Fruit fly (Drosophila melanogaster) Kc167 (cell line): ENCODE results near the gene CG31493.

ENCODE experiments used
- Myc ChIP-seq: fragments of >200 bp; optimal IDR thresholded peaks from 2 replicates; lab custom pipeline; 2017; ENCODE audit warnings: missing external identifiers
- Sin3A ChIP-seq: fragments of >200 bp; optimal IDR thresholded peaks from 2 replicates; lab custom pipeline; 2018; ENCODE audit warnings: missing external identifiers
- h ChIP-seq: fragments of >200 bp; optimal IDR thresholded peaks from 3 replicates; lab custom pipeline; 2018; ENCODE audit warnings: missing external identifiers
- insv ChIP-seq: fragments of >200 bp; optimal IDR thresholded peaks from 3 replicates; lab custom pipeline; 2018; ENCODE audit warnings: missing external identifiers
- psq ChIP-seq: fragments of >200 bp; optimal IDR thresholded peaks from 2 replicates; lab custom pipeline; 2017; ENCODE audit warnings: missing external identifiers
- ttk ChIP-seq: sonication (Bioruptor generic); optimal IDR thresholded peaks from 2 replicates; lab custom pipeline; 2017; ENCODE audit warnings: missing external identifiers

CG31493 gene

DNA sequence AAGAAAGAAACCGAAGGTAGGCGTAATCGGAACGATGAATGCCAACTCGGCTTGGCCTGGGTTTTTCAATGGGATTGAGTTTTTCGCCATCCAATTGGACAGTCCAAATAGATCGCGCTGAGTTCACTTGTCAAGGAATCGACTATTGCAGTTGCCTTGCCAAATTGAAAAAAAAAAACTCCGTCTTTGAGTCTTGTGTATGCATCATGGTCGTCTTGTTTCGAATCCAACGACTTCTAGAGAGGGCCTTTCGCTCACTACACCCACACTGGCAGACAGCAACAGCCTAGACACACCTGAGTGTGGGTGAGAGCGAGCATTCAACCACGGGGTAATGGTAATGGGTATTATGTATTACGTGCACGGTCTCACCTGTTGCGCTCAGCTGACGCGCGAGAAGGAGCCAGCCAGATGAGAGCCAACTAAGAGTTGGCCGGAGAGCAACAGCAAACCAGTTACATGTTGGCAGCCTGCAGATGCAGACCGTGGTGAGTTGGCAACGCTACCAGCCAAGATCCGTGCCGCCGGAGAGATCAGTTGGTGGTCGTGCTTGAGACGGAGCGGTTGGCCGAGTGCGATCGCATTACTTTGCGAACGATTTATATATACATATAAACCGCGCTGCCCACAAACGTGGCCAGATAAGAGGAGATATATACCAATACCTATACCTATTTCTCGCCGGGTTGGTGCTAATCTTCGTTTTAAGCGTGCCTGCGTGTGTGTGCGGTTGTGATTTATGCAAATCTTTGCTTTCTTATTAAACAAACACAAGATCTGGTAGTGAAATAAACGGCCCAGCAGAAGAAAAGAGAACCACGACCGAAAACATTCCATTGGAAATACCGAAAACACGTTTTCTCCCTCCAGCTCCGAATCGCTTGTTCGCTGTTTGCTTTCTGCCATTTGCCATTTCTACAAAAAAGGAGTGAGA, 31.3 kb downstream of the CG31493 start, which contains the start of gene sas:
Gene sas (plus strand): TSS at position 453 of the 934 bp plus-strand sequence.
- TF ChIP-seq ttk (lab: Kevin White, UChicago) (no peak), h (lab: Kevin White, UChicago) (no peak), Myc (lab: Kevin White, UChicago) (no peak), Sin3A (lab: Kevin White, UChicago) (no peak), insv (no peak), psq (lab: Kevin White, UChicago) (no peak)

DNA sequence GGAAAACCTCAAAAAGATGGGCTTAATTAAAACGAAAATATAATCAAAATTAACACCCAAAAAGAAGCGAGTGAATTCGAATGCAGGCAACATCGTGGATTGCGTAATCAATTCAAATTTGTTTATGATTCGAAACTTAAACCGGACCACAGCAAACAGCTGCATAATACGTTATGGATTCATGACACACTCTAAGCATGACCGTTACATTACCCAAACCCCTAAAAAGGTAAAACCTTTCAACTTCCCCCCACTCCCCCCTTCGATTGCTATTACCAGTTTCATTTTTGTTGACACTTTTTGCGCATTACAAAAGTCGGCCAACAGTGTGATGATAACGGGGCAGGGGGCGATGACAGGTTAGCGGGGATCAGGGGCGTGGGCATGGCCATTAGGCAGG, 38.6 kb downstream of the CG31493 start:
- TF ChIP-seq Myc (lab: Kevin White, UChicago) (no peak), Sin3A (lab: Kevin White, UChicago) (no peak), h (lab: Kevin White, UChicago) (no peak), ttk (lab: Kevin White, UChicago) (no peak), insv (no peak), psq (lab: Kevin White, UChicago) (no peak)

DNA sequence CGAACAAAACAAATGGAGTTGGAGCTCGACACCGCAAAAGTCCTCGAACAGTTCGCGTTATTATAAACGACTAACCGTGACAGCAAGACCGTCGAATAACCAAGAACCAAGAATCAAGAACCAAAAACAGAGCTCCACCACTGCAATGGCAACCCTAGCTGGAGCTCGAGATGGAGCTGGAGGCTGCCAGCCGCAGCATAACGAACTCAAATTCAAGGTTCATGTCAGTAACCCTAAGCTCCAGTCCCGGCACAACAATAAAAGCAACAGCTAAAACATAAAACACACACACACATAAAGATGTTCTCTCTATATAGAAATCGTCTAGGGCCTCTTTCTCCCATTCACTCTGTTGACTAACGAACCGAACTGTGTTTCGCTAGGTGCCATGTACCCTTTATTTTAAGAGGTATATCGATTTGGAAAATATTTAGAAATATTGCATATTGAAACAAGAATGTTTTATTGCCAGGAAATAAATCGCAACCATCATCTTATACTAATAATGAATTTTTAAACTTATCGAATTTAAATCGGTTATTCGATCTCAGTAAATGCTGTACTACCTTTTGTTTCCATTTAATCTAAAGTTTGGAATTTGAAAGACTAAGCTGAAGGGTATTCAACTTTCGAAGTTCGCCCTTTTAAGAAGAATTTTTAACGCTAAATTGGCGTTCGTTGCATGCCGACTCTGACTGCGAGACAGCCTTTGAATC, 40.2 kb downstream of the CG31493 start:
- TF ChIP-seq insv, result no peak
- no peak for TF ChIP-seq ttk (lab: Kevin White, UChicago)
- no peak for TF ChIP-seq Sin3A (lab: Kevin White, UChicago)
- TF ChIP-seq psq (lab: Kevin White, UChicago), result no peak
- no peak for TF ChIP-seq Myc (lab: Kevin White, UChicago)
- no peak for TF ChIP-seq h (lab: Kevin White, UChicago)

dm6 chr3R:7172978-7173377, 41.6 kb downstream of the CG31493 start:
- TF ChIP-seq Sin3A (lab: Kevin White, UChicago) (no peak), Myc (lab: Kevin White, UChicago) (no peak), ttk (lab: Kevin White, UChicago) (no peak)

- no peak for TF ChIP-seq Sin3A (lab: Kevin White, UChicago)
Observed at dm6 chr3R:7174755-7175154, 43.4 kb downstream of the CG31493 start.
